Worm (Caenorhabditis elegans): ENCODE measurements around the gene ZK377.15.

DNA sequence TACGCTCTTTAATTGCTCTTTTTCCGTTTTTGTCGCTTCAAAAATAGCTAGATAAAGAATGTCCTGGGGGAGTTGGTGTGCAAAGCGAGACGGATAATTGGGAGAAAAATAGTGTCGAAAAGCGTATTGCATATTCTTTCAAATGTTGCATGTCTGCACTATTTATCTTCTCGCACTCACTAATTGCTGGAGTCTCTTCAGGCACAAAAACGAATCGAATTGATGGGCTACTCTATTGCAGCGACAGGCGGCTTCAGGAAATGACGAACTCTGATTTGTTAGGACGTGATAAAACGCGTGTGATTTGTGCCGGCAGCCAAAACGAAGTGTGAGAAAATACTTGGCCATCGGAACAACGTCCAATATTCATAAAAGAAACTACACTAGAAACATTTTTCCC lies 25.4 kb downstream of the ZK377.15 start:
- TF ChIP-seq W03F9.2 (tag; optimal IDR thresholded peaks at IDR 0.05) (no peak), dao-5 (tag; optimal IDR thresholded peaks at IDR 0.05) (no peak), him-1 (tag; optimal IDR thresholded peaks at IDR 0.05) (no peak)
